Worm (Caenorhabditis elegans): Measurements from ENCODE around the gene ifb-2.

ifb-2 gene

ce11 chrII:5702611-5703192 is 47.3 kb upstream of the ifb-2 start:
- peak; percentile 30 for TF ChIP-seq hmg-11 (tag; optimal IDR thresholded peaks at IDR 0.05)
- peak; percentile 62 for TF ChIP-seq nhr-25 (tag; optimal IDR thresholded peaks at IDR 0.05)
- no peak for TF ChIP-seq eor-1 (tag; optimal IDR thresholded peaks at IDR 0.05)
- no peak for TF ChIP-seq aly-2 (tag; optimal IDR thresholded peaks at IDR 0.05)
- TF ChIP-seq egl-5 (tag; optimal IDR thresholded peaks at IDR 0.05) = peak; percentile 91
- no peak for TF ChIP-seq nhr-11 (tag; optimal IDR thresholded peaks at IDR 0.05)
- TF ChIP-seq R02D3.7 (tag; optimal IDR thresholded peaks at IDR 0.05) = no peak
- no peak for TF ChIP-seq elt-3 (tag; optimal IDR thresholded peaks at IDR 0.05)
- TF ChIP-seq nfya-1 (tag; optimal IDR thresholded peaks at IDR 0.05; ENCODE audit: insufficient read depth) = no peak
- TF ChIP-seq snpc-4 (tag; optimal IDR thresholded peaks at IDR 0.05) = peak; percentile 11
- no peak for TF ChIP-seq ceh-28 (tag; optimal IDR thresholded peaks at IDR 0.05)
- TF ChIP-seq ceh-9 (tag; optimal IDR thresholded peaks at IDR 0.05) = no peak
- TF ChIP-seq ZK546.5 (tag; optimal IDR thresholded peaks at IDR 0.05) = no peak
- no peak for TF ChIP-seq nhr-77 (tag; optimal IDR thresholded peaks at IDR 0.05)
- peak; percentile 13 for TF ChIP-seq nhr-23 (tag; optimal IDR thresholded peaks at IDR 0.05)

ce11 chrII:5704479-5704878 is 45.5 kb upstream of the ifb-2 start:
- TF ChIP-seq egl-5 (tag; optimal IDR thresholded peaks at IDR 0.05) = peak; percentile 6
- no peak for TF ChIP-seq mml-1 (tag; optimal IDR thresholded peaks at IDR 0.05)
- no peak for TF ChIP-seq daf-12 (tag; optimal IDR thresholded peaks at IDR 0.05)

ce11 chrII:5707532-5707931 is 42.5 kb upstream of the ifb-2 start, which contains the start of gene osta-2:
Gene osta-2, plus strand, starts transcription at chrII:5707691.
- TF ChIP-seq nhr-43 (tag; optimal IDR thresholded peaks at IDR 0.05; ENCODE audit: poor library complexity, severe bottlenecking) (no peak), egl-5 (tag; optimal IDR thresholded peaks at IDR 0.05) (peak; percentile 6), tbx-2 (tag; optimal IDR thresholded peaks at IDR 0.05) (no peak), ztf-11 (tag; optimal IDR thresholded peaks at IDR 0.05) (no peak), unc-39 (tag; optimal IDR thresholded peaks at IDR 0.05) (no peak), pqm-1 (tag; optimal IDR thresholded peaks at IDR 0.05) (no peak), jun-1 (tag; optimal IDR thresholded peaks at IDR 0.05) (no peak), pha-4 (tag; optimal IDR thresholded peaks at IDR 0.05) (peak; percentile 25), nhr-76 (tag; optimal IDR thresholded peaks at IDR 0.05) (no peak), nfya-1 (tag; optimal IDR thresholded peaks at IDR 0.05; ENCODE audit: insufficient read depth) (peak; percentile 41)

ce11 chrII:5708154-5708553 is 41.8 kb upstream of the ifb-2 start:
- TF ChIP-seq nfya-1 (tag; optimal IDR thresholded peaks at IDR 0.05; ENCODE audit: insufficient read depth) (peak; percentile 18), eor-1 (tag; optimal IDR thresholded peaks at IDR 0.05) (no peak), fkh-10 (GFP tag; optimal IDR thresholded peaks at IDR 0.05) (peak; percentile 95)

- TF ChIP-seq pqm-1 (tag; optimal IDR thresholded peaks at IDR 0.05) (no peak), egl-27 (tag; optimal IDR thresholded peaks at IDR 0.05) (no peak), elt-3 (tag; optimal IDR thresholded peaks at IDR 0.05) (no peak), hmg-11 (tag; optimal IDR thresholded peaks at IDR 0.05) (no peak), ceh-82 (tag; optimal IDR thresholded peaks at IDR 0.05) (no peak), nhr-25 (tag; optimal IDR thresholded peaks at IDR 0.05) (no peak), fkh-10 (GFP tag; optimal IDR thresholded peaks at IDR 0.05) (no peak), aly-2 (tag; optimal IDR thresholded peaks at IDR 0.05) (no peak), nfya-1 (tag; optimal IDR thresholded peaks at IDR 0.05; ENCODE audit: insufficient read depth) (no peak), ceh-28 (tag; optimal IDR thresholded peaks at IDR 0.05) (no peak), nhr-23 (tag; optimal IDR thresholded peaks at IDR 0.05) (no peak), ceh-9 (tag; optimal IDR thresholded peaks at IDR 0.05) (no peak), eor-1 (tag; optimal IDR thresholded peaks at IDR 0.05) (no peak), ZK546.5 (tag; optimal IDR thresholded peaks at IDR 0.05) (no peak), fkh-2 (tag; optimal IDR thresholded peaks at IDR 0.05) (no peak), nhr-77 (tag; optimal IDR thresholded peaks at IDR 0.05) (no peak), nhr-12 (tag; optimal IDR thresholded peaks at IDR 0.05) (no peak), ceh-16 (tag; optimal IDR thresholded peaks at IDR 0.05) (no peak)
Measured at ce11 chrII:5710835-5711234, 39.2 kb upstream of the ifb-2 start.

ce11 chrII:5712126-5712525 is 37.9 kb upstream of the ifb-2 start:
- TF ChIP-seq ztf-4 (tag; optimal IDR thresholded peaks at IDR 0.05) (peak; percentile 44), elt-2 (tag; optimal IDR thresholded peaks at IDR 0.05) (peak; percentile 22), ama-1 (optimal IDR thresholded peaks at IDR 0.05) (peak; percentile 33), eor-1 (tag; optimal IDR thresholded peaks at IDR 0.05) (no peak), jun-1 (tag; optimal IDR thresholded peaks at IDR 0.05) (no peak)

Measured in whole organism, L3 larva.